Fruit fly (Drosophila melanogaster) whole organism, pupa: ENCODE data around the gene CG43307.

Source experiments
- CG10348 ChIP-seq: fragments of 200-800 bp; sonication (Bioruptor generic); IDR thresholded peaks from 2 replicates; pipeline ENCODE4 v1.3.6; 2022; ENCODE audit warnings: missing biosample characterization, missing genetic modification characterization
- CG12605 ChIP-seq: fragments of 200-800 bp; sonication (Bioruptor generic); IDR thresholded peaks from 2 replicates; pipeline ENCODE4 v1.3.6; 2022; ENCODE audit warnings: missing biosample characterization, missing genetic modification characterization
- CG14655 ChIP-seq: fragments of 200-800 bp; sonication (Bioruptor generic); optimal IDR thresholded peaks from 3 replicates; lab custom pipeline; 2017; ENCODE audit warnings: mild to moderate bottlenecking, missing biosample characterization, missing genetic modification reagents, missing genetic modification characterization
- CG15710 ChIP-seq: fragments of 200-800 bp; sonication (Bioruptor generic); optimal IDR thresholded peaks from 2 replicates; lab custom pipeline; 2018; ENCODE audit warnings: missing biosample characterization, mild to moderate bottlenecking, missing genetic modification characterization, moderate library complexity
- CG32121 ChIP-seq: fragments of 200-800 bp; sonication (Bioruptor generic); IDR thresholded peaks from 2 replicates; pipeline ENCODE4 v1.3.6; 2022; ENCODE audit warnings: missing biosample characterization, missing genetic modification characterization
- CG4496 ChIP-seq: fragments of 200-800 bp; sonication (Bioruptor generic); IDR thresholded peaks from 3 replicates; pipeline ENCODE4 v1.3.6; 2022; ENCODE audit warnings: missing biosample characterization, missing genetic modification characterization
- EcR ChIP-seq: fragments of 200-800 bp; sonication (Bioruptor generic); optimal IDR thresholded peaks from 3 replicates; lab custom pipeline; 2019; ENCODE audit warnings: missing biosample characterization, missing genetic modification characterization, mild to moderate bottlenecking, moderate library complexity, missing genetic modification reagents
- Pif1A ChIP-seq: fragments of 200-800 bp; sonication (Bioruptor generic); optimal IDR thresholded peaks from 3 replicates; lab custom pipeline; 2016; ENCODE audit warnings: missing biosample characterization, missing genetic modification characterization
- Snoo ChIP-seq: fragments of 200-800 bp; sonication (Bioruptor generic); optimal IDR thresholded peaks from 3 replicates; lab custom pipeline; 2017; ENCODE audit warnings: missing biosample characterization, mild to moderate bottlenecking, missing genetic modification characterization, inconsistent platforms
- gl ChIP-seq: fragments of 200-800 bp; sonication (Bioruptor generic); optimal IDR thresholded peaks from 2 replicates; lab custom pipeline; 2018; ENCODE audit warnings: missing biosample characterization, mild to moderate bottlenecking, missing genetic modification characterization

DNA sequence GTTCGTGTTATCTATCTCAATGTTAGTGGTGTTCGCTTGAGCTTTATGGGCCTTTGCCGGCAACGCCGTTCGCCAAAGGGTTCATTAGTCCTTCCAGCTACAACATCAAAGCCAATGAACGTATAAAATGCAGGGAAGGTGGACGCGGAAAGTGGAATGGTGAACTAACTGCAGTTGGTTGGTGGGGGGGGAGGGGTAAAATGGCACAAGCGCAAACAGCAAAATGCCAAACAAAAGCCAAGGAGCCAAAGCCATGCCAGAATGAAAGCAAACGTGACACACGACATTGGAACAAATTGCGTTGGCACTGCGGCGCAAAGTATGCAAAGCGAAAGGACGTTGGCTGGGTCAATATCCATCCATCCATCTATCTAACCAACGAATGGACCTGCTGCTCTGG lies 9.6 kb downstream of the CG43307 start:
- TF ChIP-seq CG14655 (GFP tag; lab: Kevin White, UChicago), result no peak
- TF ChIP-seq CG10348, result no peak
- TF ChIP-seq Pif1A (GFP tag; lab: Kevin White, UChicago), result no peak
- TF ChIP-seq EcR, result no peak
- TF ChIP-seq CG12605, result no peak
- no peak for TF ChIP-seq gl (tag; lab: Kevin White, UChicago)
- TF ChIP-seq CG4496, result no peak
- TF ChIP-seq CG32121 (GFP tag; lab: Robert Waterston, UW), result no peak
- no peak for TF ChIP-seq CG15710 (tag; lab: Kevin White, UChicago)
- TF ChIP-seq Snoo (tag; lab: Kevin White, UChicago), result no peak
